Fruit fly (Drosophila melanogaster) whole organism, embryonic: ENCODE results near the gene Fas1.

Experiments used
- Atf6 ChIP-seq: fragments of 200-800 bp; sonication (Bioruptor generic); IDR thresholded peaks from 2 replicates; pipeline ENCODE4 v1.3.6; 2022; ENCODE audit warnings: missing biosample characterization, missing genetic modification characterization
- BEAF-32 ChIP-seq: fragments of 200-800 bp; sonication (Bioruptor generic); optimal IDR thresholded peaks from 3 replicates; lab custom pipeline; 2017; ENCODE audit warnings: missing biosample characterization, missing genetic modification characterization, mild to moderate bottlenecking, moderate library complexity, missing genetic modification reagents
- CG10267 ChIP-seq: fragments of 200-800 bp; sonication (Bioruptor generic); optimal IDR thresholded peaks from 2 replicates; lab custom pipeline; 2018; ENCODE audit warnings: missing biosample characterization, mild to moderate bottlenecking, missing genetic modification characterization, moderate library complexity
- CG11247 ChIP-seq: fragments of 200-800 bp; sonication (Bioruptor generic); IDR thresholded peaks from 2 replicates; pipeline ENCODE4 v1.3.6; 2022; ENCODE audit warnings: missing biosample characterization, missing genetic modification characterization
- CG11560 ChIP-seq: fragments of 200-800 bp; sonication (Bioruptor generic); IDR thresholded peaks from 3 replicates; pipeline ENCODE4 v1.3.6; 2022; ENCODE audit warnings: missing biosample characterization, missing genetic modification characterization
- CG12104 ChIP-seq: fragments of 200-800 bp; sonication (Bioruptor generic); optimal IDR thresholded peaks from 3 replicates; lab custom pipeline; 2016; ENCODE audit warnings: missing biosample characterization, missing genetic modification characterization
- CG13287 ChIP-seq: fragments of 200-800 bp; sonication (Bioruptor generic); IDR thresholded peaks from 2 replicates; pipeline ENCODE4 v1.3.6; 2022; ENCODE audit warnings: missing biosample characterization, missing genetic modification characterization; ENCODE audit not compliant: partially characterized antibody
- CG14710 ChIP-seq: fragments of 200-800 bp; sonication (Bioruptor generic); optimal IDR thresholded peaks from 3 replicates; lab custom pipeline; 2019; ENCODE audit warnings: missing biosample characterization, mild to moderate bottlenecking, missing genetic modification characterization, moderate library complexity
- CG1603 ChIP-seq: fragments of 200-800 bp; sonication (Bioruptor generic); optimal IDR thresholded peaks from 2 replicates; lab custom pipeline; 2019; ENCODE audit warnings: missing biosample characterization, mild to moderate bottlenecking, missing genetic modification characterization, moderate library complexity
- CG16779 ChIP-seq: fragments of 200-800 bp; sonication (Bioruptor generic); IDR thresholded peaks from 2 replicates; pipeline ENCODE4 v1.3.6; 2022; ENCODE audit warnings: missing biosample characterization, missing genetic modification characterization
- CG17328 ChIP-seq: fragments of 200-800 bp; sonication (Bioruptor generic); IDR thresholded peaks from 2 replicates; pipeline ENCODE4 v1.3.6; 2022; ENCODE audit warnings: missing biosample characterization, missing genetic modification characterization
- CG2199 ChIP-seq: fragments of 200-800 bp; sonication (Bioruptor generic); IDR thresholded peaks from 3 replicates; pipeline ENCODE4 v1.3.6; 2022; ENCODE audit warnings: missing biosample characterization, missing genetic modification characterization
- CG3995 ChIP-seq: fragments of 200-800 bp; sonication (Bioruptor generic); optimal IDR thresholded peaks from 3 replicates; lab custom pipeline; 2016; ENCODE audit warnings: missing biosample characterization, missing genetic modification characterization
- CG42726 ChIP-seq: fragments of 200-800 bp; sonication (Bioruptor generic); IDR thresholded peaks from 2 replicates; pipeline ENCODE4 v1.3.6; 2022; ENCODE audit warnings: missing biosample characterization, missing genetic modification characterization; ENCODE audit not compliant: partially characterized antibody
- CG4328 ChIP-seq: fragments of 200-800 bp; sonication (Bioruptor generic); optimal IDR thresholded peaks from 3 replicates; lab custom pipeline; 2017; ENCODE audit warnings: missing biosample characterization, missing genetic modification reagents, missing genetic modification characterization
- CG5180 ChIP-seq: fragments of 200-800 bp; sonication (Bioruptor generic); optimal IDR thresholded peaks from 3 replicates; lab custom pipeline; 2017; ENCODE audit warnings: missing biosample characterization, missing genetic modification characterization, mild to moderate bottlenecking, moderate library complexity, missing genetic modification reagents
- CG6791 ChIP-seq: fragments of 200-800 bp; sonication (Bioruptor generic); IDR thresholded peaks from 3 replicates; pipeline ENCODE4 v1.3.6; 2022; ENCODE audit warnings: missing biosample characterization, missing genetic modification characterization; ENCODE audit not compliant: partially characterized antibody
- CG7928 ChIP-seq: fragments of 200-800 bp; sonication (Bioruptor generic); optimal IDR thresholded peaks from 2 replicates; lab custom pipeline; 2017; ENCODE audit warnings: missing biosample characterization, mild to moderate bottlenecking, missing genetic modification characterization
- CTCF ChIP-seq: fragments of 200-800 bp; sonication (Bioruptor generic); optimal IDR thresholded peaks from 2 replicates; lab custom pipeline; 2017; ENCODE audit warnings: missing biosample characterization, mild to moderate bottlenecking, missing genetic modification characterization, moderate library complexity
- Dbx ChIP-seq: fragments of 200-800 bp; sonication (Bioruptor generic); IDR thresholded peaks from 3 replicates; pipeline ENCODE4 v1.3.6; 2022; ENCODE audit warnings: missing biosample characterization, missing genetic modification characterization
- Dfd ChIP-seq, 2 experiments: fragments of >200 bp; optimal IDR thresholded peaks; 2 replicates each; lab custom pipeline; 2017; ENCODE audit warnings: missing biosample characterization in 2 of 2, missing genetic modification characterization in 2 of 2
- Ets65A ChIP-seq: fragments of 200-800 bp; sonication (Bioruptor generic); peaks from one replicate; lab custom pipeline; 2016; ENCODE audit warnings: missing biosample characterization, missing genetic modification characterization
- GATAe ChIP-seq: fragments of 200-800 bp; sonication (Bioruptor generic); conservative IDR thresholded peaks from 2 replicates; pipeline ENCODE4 v1.3.6; 2022; ENCODE audit warnings: missing biosample characterization, missing genetic modification characterization
- HmgD ChIP-seq: fragments of 200-800 bp; sonication (Bioruptor generic); optimal IDR thresholded peaks from 3 replicates; lab custom pipeline; 2016; ENCODE audit warnings: missing biosample characterization, missing genetic modification characterization
- Hr51 ChIP-seq, 2 experiments: fragments of 200-800 bp; sonication (Bioruptor generic); optimal IDR thresholded peaks; 2 replicates in 1 of 2; 3 replicates in 1 of 2; lab custom pipeline; 2016 to 2018; ENCODE audit warnings: missing biosample characterization in 2 of 2, missing genetic modification characterization in 2 of 2, mild to moderate bottlenecking in 1 of 2, moderate library complexity in 1 of 2
- Med ChIP-seq: fragments of 200-800 bp; sonication (Bioruptor generic); peaks from one replicate; lab custom pipeline; 2016; ENCODE audit warnings: missing biosample characterization, missing genetic modification characterization, mild to moderate bottlenecking, inconsistent platforms, moderate library complexity
- Ravus ChIP-seq: fragments of 200-800 bp; sonication (Bioruptor generic); IDR thresholded peaks from 2 replicates; pipeline ENCODE4 v1.3.6; 2022; ENCODE audit warnings: missing biosample characterization, missing genetic modification characterization
- Rfx ChIP-seq: fragments of 200-800 bp; sonication (Bioruptor generic); IDR thresholded peaks from 2 replicates; pipeline ENCODE4 v1.3.6; 2022; ENCODE audit warnings: missing biosample characterization, missing genetic modification characterization
- Six4 ChIP-seq: fragments of 200-800 bp; sonication (Bioruptor generic); optimal IDR thresholded peaks from 2 replicates; lab custom pipeline; 2016; ENCODE audit warnings: missing biosample characterization, missing genetic modification characterization
- Sox100B ChIP-seq: fragments of 200-800 bp; sonication (Bioruptor generic); optimal IDR thresholded peaks from 3 replicates; lab custom pipeline; 2018; ENCODE audit warnings: missing biosample characterization, mild to moderate bottlenecking, missing genetic modification characterization
- Sry-δ ChIP-seq: fragments of 200-800 bp; sonication (Bioruptor generic); optimal IDR thresholded peaks from 2 replicates; lab custom pipeline; 2016; ENCODE audit warnings: missing biosample characterization, missing genetic modification characterization
- Taf1 ChIP-seq: fragments of 200-800 bp; sonication (Bioruptor generic); IDR thresholded peaks from 2 replicates; pipeline ENCODE4 v1.3.6; 2022; ENCODE audit warnings: missing biosample characterization, missing genetic modification characterization
- Usf ChIP-seq: fragments of 200-800 bp; sonication (Bioruptor generic); optimal IDR thresholded peaks from 2 replicates; lab custom pipeline; 2017; ENCODE audit warnings: missing genotype, missing biosample characterization, missing genetic modification characterization
- Xbp1 ChIP-seq: fragments of 200-800 bp; sonication (Bioruptor generic); optimal IDR thresholded peaks from 3 replicates; lab custom pipeline; 2016; ENCODE audit warnings: missing biosample characterization, mild to moderate bottlenecking, missing genetic modification characterization
- Xrp1 ChIP-seq: fragments of 200-800 bp; sonication (Bioruptor generic); IDR thresholded peaks from 2 replicates; pipeline ENCODE4 v1.3.6; 2022; ENCODE audit warnings: missing biosample characterization, missing genetic modification characterization
- amos ChIP-seq: fragments of 200-800 bp; sonication (Bioruptor generic); IDR thresholded peaks from 2 replicates; pipeline ENCODE4 v1.3.6; 2022; ENCODE audit warnings: missing biosample characterization, missing genetic modification characterization; ENCODE audit not compliant: partially characterized antibody
- ato ChIP-seq: fragments of 200-800 bp; sonication (Bioruptor generic); IDR thresholded peaks from 2 replicates; pipeline ENCODE4 v1.3.6; 2022; ENCODE audit warnings: missing biosample characterization, missing genetic modification characterization; ENCODE audit not compliant: partially characterized antibody
- bbx ChIP-seq: fragments of 200-800 bp; sonication (Bioruptor generic); IDR thresholded peaks from 2 replicates; pipeline ENCODE4 v1.3.6; 2022; ENCODE audit warnings: missing biosample characterization, missing genetic modification characterization; ENCODE audit not compliant: partially characterized antibody
- bcd ChIP-seq: fragments of 200-800 bp; sonication (Bioruptor generic); optimal IDR thresholded peaks from 2 replicates; lab custom pipeline; 2017; ENCODE audit warnings: missing biosample characterization, mild to moderate bottlenecking, missing genetic modification characterization
- cwo ChIP-seq: fragments of 200-800 bp; sonication (Bioruptor generic); optimal IDR thresholded peaks from 3 replicates; lab custom pipeline; 2017; ENCODE audit warnings: missing biosample characterization, missing genetic modification characterization, mild to moderate bottlenecking, moderate library complexity, missing genetic modification reagents
- hbn ChIP-seq: fragments of 200-800 bp; sonication (Bioruptor generic); IDR thresholded peaks from 2 replicates; pipeline ENCODE4 v1.3.6; 2022; ENCODE audit warnings: missing biosample characterization, missing genetic modification characterization; ENCODE audit not compliant: partially characterized antibody
- knrl ChIP-seq: fragments of 200-800 bp; sonication (Bioruptor generic); IDR thresholded peaks from 3 replicates; pipeline ENCODE4 v1.3.6; 2022; ENCODE audit warnings: missing biosample characterization, missing genetic modification characterization; ENCODE audit not compliant: partially characterized antibody
- otp ChIP-seq: fragments of 200-800 bp; sonication (Bioruptor generic); IDR thresholded peaks from 3 replicates; pipeline ENCODE4, ENCODE4 v1.3.6; 2022; ENCODE audit warnings: missing biosample characterization, missing genetic modification characterization
- pum ChIP-seq: fragments of 200-800 bp; sonication (Bioruptor generic); optimal IDR thresholded peaks from 2 replicates; lab custom pipeline; 2016; ENCODE audit warnings: missing biosample characterization, missing genetic modification characterization
- stwl ChIP-seq: fragments of 200-800 bp; sonication (Bioruptor generic); optimal IDR thresholded peaks from 3 replicates; lab custom pipeline; 2018; ENCODE audit warnings: missing biosample characterization, mild to moderate bottlenecking, missing genetic modification characterization, moderate library complexity
- tap ChIP-seq: fragments of 200-800 bp; optimal IDR thresholded peaks from 3 replicates; lab custom pipeline; 2019; ENCODE audit warnings: missing biosample characterization, mild to moderate bottlenecking, missing genetic modification characterization, moderate library complexity
- tna ChIP-seq: fragments of 200-800 bp; sonication (Bioruptor generic); IDR thresholded peaks from 2 replicates; pipeline ENCODE4 v1.3.6; 2022; ENCODE audit warnings: missing biosample characterization, missing genetic modification characterization; ENCODE audit not compliant: partially characterized antibody

Gene Fas1

dm6 chr3R:16647716-16648016 lies 22.6 kb downstream of the Fas1 start (continued):
- TF ChIP-seq bbx (peak; percentile 2; the same call in 1 of the 2 replicates), CG2199 (GFP tag; lab: Robert Waterston, UW) (no peak)
- TF ChIP-seq, all 482 proteins: peak for 24

- TF ChIP-seq Xbp1 (GFP tag; lab: Kevin White, UChicago) (no peak), CG13287 (GFP tag; lab: Robert Waterston, UW) (no peak), hbn (GFP tag; lab: Robert Waterston, UW) (0 out of 2 replicates have a peak, but pooled peaks have one; percentile 0), CG6791 (GFP tag; lab: Robert Waterston, UW) (0 out of 3 replicates have a peak, but pooled peaks have one; percentile 30), Med (peak; percentile 66), GATAe (GFP tag; lab: Robert Waterston, UW) (no peak), Rfx (GFP tag; lab: Robert Waterston, UW) (0 out of 2 replicates have a peak, but pooled peaks have one; percentile 9), CG4328 (GFP tag; lab: Kevin White, UChicago) (no peak), Ets65A (GFP tag; lab: Kevin White, UChicago) (peak; percentile 63), Taf1 (GFP tag; lab: Robert Waterston, UW) (no peak), Dbx (GFP tag; lab: Robert Waterston, UW) (peak; percentile 34; the same call in 1 of the 3 replicates)
These were observed 24.2 kb downstream of the Fas1 start for dm6 chr3R:16649282-16649681.

dm6 chr3R:16650950-16651349 lies 25.9 kb downstream of the Fas1 start, which contains the start of gene Mettl4:
Mettl4 (minus strand) TSS chr3R:16651157.
- TF ChIP-seq BEAF-32 (peak; percentile 73), pum (GFP tag; lab: Kevin White, UChicago) (no peak), CG16779 (no peak), knrl (GFP tag; lab: Robert Waterston, UW) (peak; percentile 51; the same call in 2 of the 3 replicates), CG14710 (tag; lab: Kevin White, UChicago) (peak; percentile 21), CTCF (no peak), tna (GFP tag; lab: Robert Waterston, UW) (peak; percentile 64; the same call in 1 of the 2 replicates), HmgD (GFP tag; lab: Kevin White, UChicago) (no peak), Atf6 (no peak), CG1603 (tag; lab: Kevin White, UChicago) (peak; percentile 8), Six4 (GFP tag; lab: Kevin White, UChicago) (no peak), CG10267 (peak; percentile 4), tap (no peak), CG11560 (tag; lab: Robert Waterston, UW) (no peak), Ravus (GFP tag; lab: Robert Waterston, UW) (no peak), bbx (peak; percentile 70), CG3995 (GFP tag; lab: Kevin White, UChicago) (peak; percentile 64), CG5180 (GFP tag; lab: Kevin White, UChicago) (no peak), hbn (GFP tag; lab: Robert Waterston, UW) (peak; percentile 61), Sox100B (GFP tag; lab: Kevin White, UChicago) (no peak), CG7928 (GFP tag; lab: Kevin White, UChicago) (no peak), otp (GFP tag; lab: Robert Waterston, UW) (no peak), Hr51 (GFP tag; optimal IDR thresholded peaks at IDR 0.05; lab: Kevin White, UChicago) (no peak), Dfd (GFP tag; optimal IDR thresholded peaks at IDR 0.05; lab: Kevin White, UChicago) (no peak), CG42726 (GFP tag; lab: Robert Waterston, UW) (no peak), Usf (GFP tag; lab: Kevin White, UChicago) (no peak), CG12104 (no peak), Xrp1 (no peak), bcd (GFP tag; lab: Kevin White, UChicago) (no peak), amos (GFP tag; lab: Robert Waterston, UW) (peak; percentile 67; the same call in 1 of the 2 replicates), cwo (no peak), Sry-δ (GFP tag; lab: Kevin White, UChicago) (peak; percentile 62), ato (GFP tag; lab: Robert Waterston, UW) (peak; percentile 53; the same call in 1 of the 2 replicates), CG17328 (GFP tag; lab: Robert Waterston, UW) (no peak), CG11247 (GFP tag; lab: Robert Waterston, UW) (no peak), stwl (peak; percentile 84)
